Worm (Caenorhabditis elegans) whole organism, mixed stage, embryonic: ENCODE data around the gene sdc-2.

Experiments used
- M03D4.4 ChIP-seq: sonication (generic microtip); optimal IDR thresholded peaks from 2 replicates; lab custom pipeline; 2017; ENCODE audit warnings: mild to moderate bottlenecking, missing genetic modification characterization, missing compliant biosample characterization
- bed-3 ChIP-seq: fragments of 200-800 bp; sonication (Bioruptor generic); optimal IDR thresholded peaks from 3 replicates; lab custom pipeline; 2018; ENCODE audit warnings: mild to moderate bottlenecking, missing genetic modification characterization, moderate library complexity, missing compliant biosample characterization
- blmp-1 ChIP-seq: fragments of 150-350 bp; optimal IDR thresholded peaks from 2 replicates; lab custom pipeline; 2014; ENCODE audit warnings: missing biosample characterization, missing genetic modification characterization
- ceh-39 ChIP-seq: fragments of 150-350 bp; optimal IDR thresholded peaks from 2 replicates; lab custom pipeline; 2014; ENCODE audit warnings: missing biosample characterization, missing genetic modification characterization
- ceh-43 ChIP-seq: fragments of 200-800 bp; sonication (Bioruptor generic); optimal IDR thresholded peaks from 2 replicates; lab custom pipeline; 2018; ENCODE audit warnings: mild to moderate bottlenecking, missing genetic modification characterization, moderate library complexity, missing compliant biosample characterization
- ceh-83 ChIP-seq: fragments of 200-800 bp; sonication (Bioruptor generic); optimal IDR thresholded peaks from 2 replicates; lab custom pipeline; 2018; ENCODE audit warnings: mild to moderate bottlenecking, missing genetic modification characterization, missing compliant biosample characterization
- ces-1 ChIP-seq: fragments of 150-350 bp; optimal IDR thresholded peaks from 2 replicates; lab custom pipeline; 2014; ENCODE audit warnings: missing biosample characterization, missing genetic modification reagents, missing genetic modification characterization
- cnd-1 ChIP-seq: fragments of 200-800 bp; sonication (Bioruptor generic); optimal IDR thresholded peaks from 2 replicates; lab custom pipeline; 2018; ENCODE audit warnings: mild to moderate bottlenecking, missing genetic modification characterization, missing compliant biosample characterization
- drap-1 ChIP-seq: fragments of 200-800 bp; sonication (Bioruptor generic); optimal IDR thresholded peaks from 3 replicates; lab custom pipeline; 2018; ENCODE audit warnings: mild to moderate bottlenecking, missing genetic modification characterization, missing compliant biosample characterization
- elt-1 ChIP-seq: sonication (generic microtip); optimal IDR thresholded peaks from 2 replicates; lab custom pipeline; 2017; ENCODE audit warnings: missing genetic modification characterization, mild to moderate bottlenecking, missing compliant biosample characterization, antibody characterized with exemption, moderate library complexity, borderline replicate concordance; ENCODE audit not compliant: insufficient read depth
- elt-3 ChIP-seq: fragments of 150-350 bp; optimal IDR thresholded peaks from 2 replicates; lab custom pipeline; 2014; ENCODE audit warnings: missing biosample characterization, missing genetic modification characterization
- flh-1 ChIP-seq: fragments of 200-800 bp; sonication (Bioruptor generic); optimal IDR thresholded peaks from 2 replicates; lab custom pipeline; 2018; ENCODE audit warnings: mild to moderate bottlenecking, missing genetic modification characterization, moderate library complexity, missing compliant biosample characterization
- ham-2 ChIP-seq: fragments of 200-800 bp; sonication (Bioruptor generic); optimal IDR thresholded peaks from 2 replicates; lab custom pipeline; 2018; ENCODE audit warnings: mild to moderate bottlenecking, missing genetic modification characterization, missing compliant biosample characterization
- hlh-1 ChIP-seq: fragments of 150-350 bp; optimal IDR thresholded peaks from 2 replicates; lab custom pipeline; 2014; ENCODE audit warnings: missing biosample characterization, missing genetic modification reagents, missing genetic modification characterization
- lin-13 ChIP-seq: fragments of 150-350 bp; optimal IDR thresholded peaks from 2 replicates; lab custom pipeline; 2014; ENCODE audit warnings: missing biosample characterization, missing genetic modification characterization
- lin-32 ChIP-seq: fragments of 200-800 bp; sonication (Bioruptor generic); optimal IDR thresholded peaks from 2 replicates; lab custom pipeline; 2018; ENCODE audit warnings: mild to moderate bottlenecking, missing genetic modification characterization, missing compliant biosample characterization
- lsy-2 ChIP-seq: fragments of 150-350 bp; optimal IDR thresholded peaks from 2 replicates; lab custom pipeline; 2014; ENCODE audit warnings: missing biosample characterization, missing genetic modification characterization
- mep-1 ChIP-seq: fragments of 150-350 bp; optimal IDR thresholded peaks from 2 replicates; lab custom pipeline; 2017; ENCODE audit warnings: missing biosample characterization, missing genetic modification reagents, missing genetic modification characterization, inconsistent platforms
- nhr-12 ChIP-seq: fragments of 150-350 bp; optimal IDR thresholded peaks from 2 replicates; lab custom pipeline; 2014; ENCODE audit warnings: missing biosample characterization, missing genetic modification characterization
- nhr-2 ChIP-seq: fragments of 150-350 bp; optimal IDR thresholded peaks from 2 replicates; lab custom pipeline; 2014; ENCODE audit warnings: missing biosample characterization, missing genetic modification characterization
- nhr-237 ChIP-seq: fragments of 150-350 bp; optimal IDR thresholded peaks from 2 replicates; lab custom pipeline; 2014; ENCODE audit warnings: missing biosample characterization, missing genetic modification characterization
- nhr-28 ChIP-seq: fragments of 150-350 bp; optimal IDR thresholded peaks from 2 replicates; lab custom pipeline; 2014; ENCODE audit warnings: missing biosample characterization, missing genetic modification characterization
- nhr-76 ChIP-seq: sonication (generic microtip); optimal IDR thresholded peaks from 2 replicates; lab custom pipeline; 2017; ENCODE audit warnings: missing biosample characterization, missing genetic modification characterization
- pha-4 ChIP-seq: fragments of 150-350 bp; optimal IDR thresholded peaks from 2 replicates; lab custom pipeline; 2018; ENCODE audit warnings: missing biosample characterization, missing genetic modification reagents, missing genetic modification characterization
- sem-2 ChIP-seq: fragments of 200-800 bp; sonication (Bioruptor generic); optimal IDR thresholded peaks from 2 replicates; lab custom pipeline; 2018; ENCODE audit warnings: mild to moderate bottlenecking, missing genetic modification characterization, missing compliant biosample characterization
- snpc-4 ChIP-seq: fragments of 150-350 bp; optimal IDR thresholded peaks from 2 replicates; lab custom pipeline; 2014; ENCODE audit warnings: missing biosample characterization, missing genetic modification characterization
- sptf-1 ChIP-seq: sonication (generic microtip); optimal IDR thresholded peaks from 2 replicates; lab custom pipeline; 2017; ENCODE audit warnings: mild to moderate bottlenecking, missing genetic modification characterization, moderate library complexity, missing compliant biosample characterization
- tbx-8 ChIP-seq: fragments of 200-800 bp; sonication (Bioruptor generic); optimal IDR thresholded peaks from 2 replicates; lab custom pipeline; 2018; ENCODE audit warnings: mild to moderate bottlenecking, missing genetic modification characterization, moderate library complexity, missing compliant biosample characterization
- unc-120 ChIP-seq: sonication (generic microtip); optimal IDR thresholded peaks from 2 replicates; lab custom pipeline; 2017; ENCODE audit warnings: missing genetic modification characterization, missing compliant biosample characterization; ENCODE audit not compliant: poor library complexity, severe bottlenecking
- unc-39 ChIP-seq: fragments of 150-350 bp; optimal IDR thresholded peaks from 2 replicates; lab custom pipeline; 2014; ENCODE audit warnings: missing biosample characterization, missing genetic modification characterization
- unc-62 ChIP-seq: fragments of 150-350 bp; optimal IDR thresholded peaks from 2 replicates; lab custom pipeline; 2014; ENCODE audit warnings: missing biosample characterization, missing genetic modification reagents, missing genetic modification characterization
- zip-8 ChIP-seq: fragments of 150-350 bp; optimal IDR thresholded peaks from 2 replicates; lab custom pipeline; 2014; ENCODE audit warnings: missing biosample characterization, missing genetic modification characterization
- ztf-11 ChIP-seq: fragments of 150-350 bp; optimal IDR thresholded peaks from 2 replicates; lab custom pipeline; 2014; ENCODE audit warnings: missing biosample characterization, missing genetic modification characterization

The sdc-2 gene

ce11 chrX:11533543-11534003 lies 11.1 kb downstream of the sdc-2 start, which contains the start of gene C35C5.8:
Gene C35C5.8, plus strand, starts transcription at chrX:11533593.
- no peak for TF ChIP-seq flh-1
- TF ChIP-seq cnd-1 (tag; lab: Kevin White, UChicago), result no peak
- TF ChIP-seq nhr-2 (tag; lab: Kevin White, UChicago), result no peak
- TF ChIP-seq ham-2 (GFP tag; lab: Kevin White, UChicago), result no peak
- no peak for TF ChIP-seq ceh-43 (GFP tag; lab: Kevin White, UChicago)
- TF ChIP-seq ceh-39 (tag; lab: Kevin White, UChicago), result no peak
- TF ChIP-seq blmp-1 (tag; lab: Kevin White, UChicago), result no peak
- no peak for TF ChIP-seq sptf-1 (tag; lab: Kevin White, UChicago)
- TF ChIP-seq lin-32 (GFP tag; lab: Kevin White, UChicago), result no peak
- TF ChIP-seq sem-2 (GFP tag; lab: Kevin White, UChicago), result no peak
- no peak for TF ChIP-seq tbx-8 (GFP tag; lab: Kevin White, UChicago)
- TF ChIP-seq zip-8 (tag; lab: Kevin White, UChicago), result no peak
- no peak for TF ChIP-seq nhr-237
- TF ChIP-seq elt-1 (tag; lab: Kevin White, UChicago), result no peak
- TF ChIP-seq, all 35 proteins: peak for 0

- no peak for TF ChIP-seq ces-1 (GFP tag; lab: Kevin White, UChicago)
- TF ChIP-seq ztf-11 (tag; lab: Kevin White, UChicago), result no peak
- TF ChIP-seq unc-120 (tag; lab: Kevin White, UChicago), result no peak
- TF ChIP-seq ceh-39 (tag; lab: Kevin White, UChicago), result no peak
- TF ChIP-seq lsy-2, result no peak
These were observed 11.9 kb downstream of the sdc-2 start for ce11 chrX:11534443-11534842.

- TF ChIP-seq lin-13 (tag; lab: Kevin White, UChicago), result no peak
- TF ChIP-seq ceh-83 (GFP tag; lab: Kevin White, UChicago), result no peak
- no peak for TF ChIP-seq sptf-1 (tag; lab: Kevin White, UChicago)
- TF ChIP-seq unc-120 (tag; lab: Kevin White, UChicago), result no peak
- TF ChIP-seq nhr-28, result no peak
- no peak for TF ChIP-seq ces-1 (GFP tag; lab: Kevin White, UChicago)
- no peak for TF ChIP-seq unc-62 (GFP tag; lab: Kevin White, UChicago)
- no peak for TF ChIP-seq lin-32 (GFP tag; lab: Kevin White, UChicago)
- TF ChIP-seq blmp-1 (tag; lab: Kevin White, UChicago), result no peak
- TF ChIP-seq elt-1 (tag; lab: Kevin White, UChicago), result no peak
- TF ChIP-seq, all 35 proteins: peak for 0
These were observed 13.9 kb downstream of the sdc-2 start, which contains the start of gene C35C5.9 for ce11 chrX:11536408-11536807. Gene C35C5.9, plus strand, starts transcription at chrX:11536568.

- TF ChIP-seq nhr-12 (tag; lab: Kevin White, UChicago) (no peak), nhr-237 (no peak), tbx-8 (GFP tag; lab: Kevin White, UChicago) (no peak), ceh-83 (GFP tag; lab: Kevin White, UChicago) (no peak), mep-1 (no peak), sptf-1 (tag; lab: Kevin White, UChicago) (no peak), ceh-43 (GFP tag; lab: Kevin White, UChicago) (no peak), flh-1 (no peak), nhr-28 (no peak)
These were observed 14.8 kb downstream of the sdc-2 start, which contains the start of gene gcp-2.2 for ce11 chrX:11537240-11537764. Gene gcp-2.2, plus strand, starts transcription at chrX:11537714.

- TF ChIP-seq unc-62 (GFP tag; lab: Kevin White, UChicago) (no peak), M03D4.4 (tag; lab: Kevin White, UChicago) (no peak), sem-2 (GFP tag; lab: Kevin White, UChicago) (no peak)
These were observed 19.2 kb downstream of the sdc-2 start for ce11 chrX:11541690-11542089.

- TF ChIP-seq M03D4.4 (tag; lab: Kevin White, UChicago) (no peak), mep-1 (peak; percentile 9), pha-4 (tag; lab: Kevin White, UChicago) (peak; percentile 82), hlh-1 (peak; percentile 38), ceh-43 (GFP tag; lab: Kevin White, UChicago) (no peak), nhr-76 (tag; lab: Kevin White, UChicago) (no peak), snpc-4 (tag; lab: Kevin White, UChicago) (no peak), tbx-8 (GFP tag; lab: Kevin White, UChicago) (no peak), unc-120 (tag; lab: Kevin White, UChicago) (peak; percentile 70), sptf-1 (tag; lab: Kevin White, UChicago) (no peak), nhr-237 (peak; percentile 13), flh-1 (no peak), lsy-2 (no peak), bed-3 (GFP tag; lab: Kevin White, UChicago) (no peak), elt-3 (no peak), zip-8 (tag; lab: Kevin White, UChicago) (no peak), lin-13 (tag; lab: Kevin White, UChicago) (no peak), drap-1 (GFP tag; lab: Kevin White, UChicago) (peak; percentile 14), ceh-83 (GFP tag; lab: Kevin White, UChicago) (peak; percentile 59), unc-62 (GFP tag; lab: Kevin White, UChicago) (peak; percentile 36), unc-39 (tag; lab: Kevin White, UChicago) (no peak), ceh-39 (tag; lab: Kevin White, UChicago) (no peak), lin-32 (GFP tag; lab: Kevin White, UChicago) (no peak), ham-2 (GFP tag; lab: Kevin White, UChicago) (no peak)
These were observed 24.2 kb downstream of the sdc-2 start, which contains the start of gene selt-1.1 for ce11 chrX:11546445-11547275. Gene selt-1.1, minus strand, starts transcription at chrX:11546495.
